Worm (Caenorhabditis elegans) whole organism, mixed stage, embryonic: ENCODE results near the gene ZK54.3.

Source experiments
- M03D4.4 ChIP-seq: sonication (generic microtip); optimal IDR thresholded peaks from 2 replicates; lab custom pipeline; 2017; ENCODE audit warnings: mild to moderate bottlenecking, missing genetic modification characterization, missing compliant biosample characterization
- bed-3 ChIP-seq: fragments of 200-800 bp; sonication (Bioruptor generic); optimal IDR thresholded peaks from 3 replicates; lab custom pipeline; 2018; ENCODE audit warnings: mild to moderate bottlenecking, missing genetic modification characterization, moderate library complexity, missing compliant biosample characterization
- blmp-1 ChIP-seq: fragments of 150-350 bp; optimal IDR thresholded peaks from 2 replicates; lab custom pipeline; 2014; ENCODE audit warnings: missing biosample characterization, missing genetic modification characterization
- ceh-39 ChIP-seq: fragments of 150-350 bp; optimal IDR thresholded peaks from 2 replicates; lab custom pipeline; 2014; ENCODE audit warnings: missing biosample characterization, missing genetic modification characterization
- ceh-43 ChIP-seq: fragments of 200-800 bp; sonication (Bioruptor generic); optimal IDR thresholded peaks from 2 replicates; lab custom pipeline; 2018; ENCODE audit warnings: mild to moderate bottlenecking, missing genetic modification characterization, moderate library complexity, missing compliant biosample characterization
- ceh-83 ChIP-seq: fragments of 200-800 bp; sonication (Bioruptor generic); optimal IDR thresholded peaks from 2 replicates; lab custom pipeline; 2018; ENCODE audit warnings: mild to moderate bottlenecking, missing genetic modification characterization, missing compliant biosample characterization
- ces-1 ChIP-seq: fragments of 150-350 bp; optimal IDR thresholded peaks from 2 replicates; lab custom pipeline; 2014; ENCODE audit warnings: missing biosample characterization, missing genetic modification reagents, missing genetic modification characterization
- drap-1 ChIP-seq: fragments of 200-800 bp; sonication (Bioruptor generic); optimal IDR thresholded peaks from 3 replicates; lab custom pipeline; 2018; ENCODE audit warnings: mild to moderate bottlenecking, missing genetic modification characterization, missing compliant biosample characterization
- elt-1 ChIP-seq: sonication (generic microtip); optimal IDR thresholded peaks from 2 replicates; lab custom pipeline; 2017; ENCODE audit warnings: missing genetic modification characterization, mild to moderate bottlenecking, missing compliant biosample characterization, antibody characterized with exemption, moderate library complexity, borderline replicate concordance; ENCODE audit not compliant: insufficient read depth
- elt-3 ChIP-seq: fragments of 150-350 bp; optimal IDR thresholded peaks from 2 replicates; lab custom pipeline; 2014; ENCODE audit warnings: missing biosample characterization, missing genetic modification characterization
- flh-1 ChIP-seq: fragments of 200-800 bp; sonication (Bioruptor generic); optimal IDR thresholded peaks from 2 replicates; lab custom pipeline; 2018; ENCODE audit warnings: mild to moderate bottlenecking, missing genetic modification characterization, moderate library complexity, missing compliant biosample characterization
- ham-2 ChIP-seq: fragments of 200-800 bp; sonication (Bioruptor generic); optimal IDR thresholded peaks from 2 replicates; lab custom pipeline; 2018; ENCODE audit warnings: mild to moderate bottlenecking, missing genetic modification characterization, missing compliant biosample characterization
- lin-13 ChIP-seq: fragments of 150-350 bp; optimal IDR thresholded peaks from 2 replicates; lab custom pipeline; 2014; ENCODE audit warnings: missing biosample characterization, missing genetic modification characterization
- lin-32 ChIP-seq: fragments of 200-800 bp; sonication (Bioruptor generic); optimal IDR thresholded peaks from 2 replicates; lab custom pipeline; 2018; ENCODE audit warnings: mild to moderate bottlenecking, missing genetic modification characterization, missing compliant biosample characterization
- lsy-2 ChIP-seq: fragments of 150-350 bp; optimal IDR thresholded peaks from 2 replicates; lab custom pipeline; 2014; ENCODE audit warnings: missing biosample characterization, missing genetic modification characterization
- mab-5 ChIP-seq: fragments of 150-350 bp; optimal IDR thresholded peaks from 2 replicates; lab custom pipeline; 2014; ENCODE audit warnings: missing biosample characterization, missing genetic modification characterization
- mep-1 ChIP-seq: fragments of 150-350 bp; optimal IDR thresholded peaks from 2 replicates; lab custom pipeline; 2017; ENCODE audit warnings: missing biosample characterization, missing genetic modification reagents, missing genetic modification characterization, inconsistent platforms
- nhr-2 ChIP-seq: fragments of 150-350 bp; optimal IDR thresholded peaks from 2 replicates; lab custom pipeline; 2014; ENCODE audit warnings: missing biosample characterization, missing genetic modification characterization
- nhr-237 ChIP-seq: fragments of 150-350 bp; optimal IDR thresholded peaks from 2 replicates; lab custom pipeline; 2014; ENCODE audit warnings: missing biosample characterization, missing genetic modification characterization
- nhr-28 ChIP-seq: fragments of 150-350 bp; optimal IDR thresholded peaks from 2 replicates; lab custom pipeline; 2014; ENCODE audit warnings: missing biosample characterization, missing genetic modification characterization
- nhr-76 ChIP-seq: sonication (generic microtip); optimal IDR thresholded peaks from 2 replicates; lab custom pipeline; 2017; ENCODE audit warnings: missing biosample characterization, missing genetic modification characterization
- pha-4 ChIP-seq: fragments of 150-350 bp; optimal IDR thresholded peaks from 2 replicates; lab custom pipeline; 2018; ENCODE audit warnings: missing biosample characterization, missing genetic modification reagents, missing genetic modification characterization
- sem-2 ChIP-seq: fragments of 200-800 bp; sonication (Bioruptor generic); optimal IDR thresholded peaks from 2 replicates; lab custom pipeline; 2018; ENCODE audit warnings: mild to moderate bottlenecking, missing genetic modification characterization, missing compliant biosample characterization
- snpc-4 ChIP-seq: fragments of 150-350 bp; optimal IDR thresholded peaks from 2 replicates; lab custom pipeline; 2014; ENCODE audit warnings: missing biosample characterization, missing genetic modification characterization
- sptf-1 ChIP-seq: sonication (generic microtip); optimal IDR thresholded peaks from 2 replicates; lab custom pipeline; 2017; ENCODE audit warnings: mild to moderate bottlenecking, missing genetic modification characterization, moderate library complexity, missing compliant biosample characterization
- tbx-8 ChIP-seq: fragments of 200-800 bp; sonication (Bioruptor generic); optimal IDR thresholded peaks from 2 replicates; lab custom pipeline; 2018; ENCODE audit warnings: mild to moderate bottlenecking, missing genetic modification characterization, moderate library complexity, missing compliant biosample characterization
- unc-120 ChIP-seq: sonication (generic microtip); optimal IDR thresholded peaks from 2 replicates; lab custom pipeline; 2017; ENCODE audit warnings: missing genetic modification characterization, missing compliant biosample characterization; ENCODE audit not compliant: poor library complexity, severe bottlenecking
- unc-39 ChIP-seq: fragments of 150-350 bp; optimal IDR thresholded peaks from 2 replicates; lab custom pipeline; 2014; ENCODE audit warnings: missing biosample characterization, missing genetic modification characterization
- unc-62 ChIP-seq: fragments of 150-350 bp; optimal IDR thresholded peaks from 2 replicates; lab custom pipeline; 2014; ENCODE audit warnings: missing biosample characterization, missing genetic modification reagents, missing genetic modification characterization
- zip-8 ChIP-seq: fragments of 150-350 bp; optimal IDR thresholded peaks from 2 replicates; lab custom pipeline; 2014; ENCODE audit warnings: missing biosample characterization, missing genetic modification characterization
- ztf-11 ChIP-seq: fragments of 150-350 bp; optimal IDR thresholded peaks from 2 replicates; lab custom pipeline; 2014; ENCODE audit warnings: missing biosample characterization, missing genetic modification characterization

ZK54.3 gene

ce11 chrX:17427778-17428177, 39.0 kb downstream of the ZK54.3 start:
- TF ChIP-seq blmp-1 (tag; lab: Kevin White, UChicago) (no peak), mab-5 (tag; lab: Kevin White, UChicago) (no peak), elt-3 (tag; lab: Kevin White, UChicago) (no peak), bed-3 (GFP tag; lab: Kevin White, UChicago) (no peak), unc-62 (no peak), tbx-8 (no peak), unc-120 (tag; lab: Kevin White, UChicago) (no peak), snpc-4 (tag; lab: Kevin White, UChicago) (no peak), unc-39 (tag; lab: Kevin White, UChicago) (no peak), pha-4 (tag; lab: Kevin White, UChicago) (no peak)

ce11 chrX:17426712-17427111, 40.1 kb downstream of the ZK54.3 start:
- TF ChIP-seq nhr-76: no peak
- no peak for TF ChIP-seq drap-1
- no peak for TF ChIP-seq unc-39 (tag; lab: Kevin White, UChicago)
- TF ChIP-seq bed-3 (GFP tag; lab: Kevin White, UChicago): no peak
- TF ChIP-seq lin-13 (tag; lab: Kevin White, UChicago): no peak
- TF ChIP-seq unc-120 (tag; lab: Kevin White, UChicago): no peak
- TF ChIP-seq unc-62: no peak
- TF ChIP-seq snpc-4 (tag; lab: Kevin White, UChicago): no peak
- TF ChIP-seq ham-2 (GFP tag; lab: Kevin White, UChicago): no peak
- TF ChIP-seq nhr-28 (tag; lab: Kevin White, UChicago): no peak
- no peak for TF ChIP-seq lsy-2 (tag; lab: Kevin White, UChicago)
- no peak for TF ChIP-seq nhr-237
- no peak for TF ChIP-seq lin-32 (GFP tag; lab: Kevin White, UChicago)
- no peak for TF ChIP-seq ces-1 (GFP tag; lab: Kevin White, UChicago)
- no peak for TF ChIP-seq nhr-2 (tag; lab: Kevin White, UChicago)
- no peak for TF ChIP-seq M03D4.4 (tag; lab: Kevin White, UChicago)
- TF ChIP-seq ceh-83 (GFP tag; lab: Kevin White, UChicago): no peak
- no peak for TF ChIP-seq elt-3 (tag; lab: Kevin White, UChicago)
- TF ChIP-seq sptf-1 (tag; lab: Kevin White, UChicago): no peak
- TF ChIP-seq, all 35 proteins: peak for 0

ce11 chrX:17424595-17424913, 42.3 kb downstream of the ZK54.3 start:
- no peak for TF ChIP-seq ceh-83 (GFP tag; lab: Kevin White, UChicago)
- TF ChIP-seq unc-120 (tag; lab: Kevin White, UChicago): no peak
- TF ChIP-seq nhr-28 (tag; lab: Kevin White, UChicago): no peak
- no peak for TF ChIP-seq zip-8 (tag; lab: Kevin White, UChicago)
- no peak for TF ChIP-seq drap-1
- no peak for TF ChIP-seq blmp-1 (tag; lab: Kevin White, UChicago)
- TF ChIP-seq ceh-43 (GFP tag; lab: Kevin White, UChicago): no peak
- no peak for TF ChIP-seq snpc-4 (tag; lab: Kevin White, UChicago)
- no peak for TF ChIP-seq ztf-11 (tag; lab: Kevin White, UChicago)
- no peak for TF ChIP-seq nhr-2 (tag; lab: Kevin White, UChicago)
- TF ChIP-seq unc-39 (tag; lab: Kevin White, UChicago): no peak
- TF ChIP-seq ceh-39 (tag; lab: Kevin White, UChicago): no peak
- no peak for TF ChIP-seq pha-4 (tag; lab: Kevin White, UChicago)
- no peak for TF ChIP-seq sem-2 (GFP tag; lab: Kevin White, UChicago)
- no peak for TF ChIP-seq mab-5 (tag; lab: Kevin White, UChicago)
- no peak for TF ChIP-seq sptf-1 (tag; lab: Kevin White, UChicago)
- TF ChIP-seq M03D4.4 (tag; lab: Kevin White, UChicago): no peak

- TF ChIP-seq bed-3 (GFP tag; lab: Kevin White, UChicago): no peak
- TF ChIP-seq unc-62: no peak
- no peak for TF ChIP-seq flh-1 (GFP tag; lab: Kevin White, UChicago)
- no peak for TF ChIP-seq unc-120 (tag; lab: Kevin White, UChicago)
- no peak for TF ChIP-seq mep-1 (tag; lab: Kevin White, UChicago)
- no peak for TF ChIP-seq elt-1 (tag; lab: Kevin White, UChicago)
Observed at ce11 chrX:17423894-17424594, 42.8 kb downstream of the ZK54.3 start.
